Worm (Caenorhabditis elegans) whole organism, L1 larva: ENCODE results near the gene ppm-1.A.

Source experiments
- C04F5.9 ChIP-seq: sonication (generic microtip); optimal IDR thresholded peaks from 2 replicates; lab custom pipeline; 2016; ENCODE audit warnings: missing genetic modification characterization, missing compliant biosample characterization
- alr-1 ChIP-seq: fragments of 200-800 bp; sonication (Bioruptor generic); optimal IDR thresholded peaks from 2 replicates; lab custom pipeline; 2018; ENCODE audit warnings: borderline replicate concordance, mild to moderate bottlenecking, missing genetic modification characterization, missing compliant biosample characterization
- dpl-1 ChIP-seq, 3 experiments: fragments of 150-350 bp in 2 of 3; sonication (generic microtip) in 1 of 3; optimal IDR thresholded peaks; 2 replicates each; lab custom pipeline; 2014 to 2017; ENCODE audit warnings: missing biosample characterization in 3 of 3, missing genetic modification characterization in 3 of 3, missing genetic modification reagents in 3 of 3
- efl-1 ChIP-seq, 4 experiments: fragments of 150-350 bp; optimal IDR thresholded peaks in 3 of 4; peaks in 1 of 4; 1 replicate in 1 of 4; 2 replicates in 3 of 4; lab custom pipeline; 2014; ENCODE audit warnings: missing biosample characterization in 2 of 4, missing genetic modification characterization in 2 of 4, missing genetic modification reagents in 2 of 4
- elt-2 ChIP-seq: sonication (generic microtip); optimal IDR thresholded peaks from 2 replicates; lab custom pipeline; 2016; ENCODE audit warnings: missing genetic modification characterization, mild to moderate bottlenecking, inconsistent platforms, missing compliant biosample characterization, missing genetic modification reagents
- jun-1 ChIP-seq: fragments of 150-350 bp; optimal IDR thresholded peaks from 2 replicates; lab custom pipeline; 2014; ENCODE audit warnings: missing biosample characterization, missing genetic modification reagents, missing genetic modification characterization
- lin-13 ChIP-seq: fragments of 150-350 bp; optimal IDR thresholded peaks from 2 replicates; lab custom pipeline; 2014; ENCODE audit warnings: missing biosample characterization, missing genetic modification reagents, missing genetic modification characterization
- mep-1 ChIP-seq: fragments of 150-350 bp; optimal IDR thresholded peaks from 2 replicates; lab custom pipeline; 2014; ENCODE audit warnings: missing biosample characterization, missing genetic modification characterization
- nhr-12 ChIP-seq: sonication (generic microtip); optimal IDR thresholded peaks from 2 replicates; lab custom pipeline; 2017; ENCODE audit warnings: missing biosample characterization, missing genetic modification characterization
- unc-130 ChIP-seq: fragments of 150-350 bp; optimal IDR thresholded peaks from 2 replicates; lab custom pipeline; 2017; ENCODE audit warnings: missing biosample characterization, missing genetic modification characterization, inconsistent platforms
- zag-1 ChIP-seq: fragments of 150-350 bp; optimal IDR thresholded peaks from 2 replicates; lab custom pipeline; 2014; ENCODE audit warnings: missing biosample characterization, missing genetic modification characterization

DNA sequence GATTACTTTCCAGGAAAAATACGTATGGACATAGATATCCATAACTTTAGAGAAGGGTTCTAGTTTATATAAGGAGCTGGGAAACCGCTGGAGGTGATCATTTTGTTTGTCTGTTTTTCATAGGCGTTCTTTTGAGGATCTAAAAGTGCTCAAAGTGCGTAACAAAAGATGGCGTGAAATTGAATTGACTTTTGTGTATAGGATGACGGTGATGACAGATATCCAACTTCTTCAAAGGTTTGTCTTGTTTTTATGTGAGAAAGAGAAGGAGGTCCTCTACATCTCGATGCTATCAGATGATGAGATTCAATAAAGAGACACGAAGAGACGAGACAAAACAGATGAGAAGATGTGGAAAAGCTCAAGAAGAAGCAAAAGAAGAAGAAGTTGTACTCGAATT is 19.5 kb downstream of the ppm-1.A start:
- TF ChIP-seq nhr-12 (tag; lab: Kevin White, UChicago) (no peak), efl-1 (optimal IDR thresholded peaks at IDR 0.05; lab: Kevin White, UChicago) (no peak), efl-1 (GFP tag; optimal IDR thresholded peaks at IDR 0.05 in 1 of 2; lab: Kevin White, UChicago) (no peak), lin-13 (GFP tag; lab: Kevin White, UChicago) (no peak), mep-1 (tag; lab: Kevin White, UChicago) (no peak), elt-2 (tag; lab: Kevin White, UChicago) (no peak), C04F5.9 (tag; lab: Kevin White, UChicago) (no peak), unc-130 (tag; lab: Kevin White, UChicago) (no peak), dpl-1 (GFP tag; optimal IDR thresholded peaks at IDR 0.05; lab: Kevin White, UChicago) (no peak), jun-1 (tag; lab: Kevin White, UChicago) (no peak), zag-1 (tag; lab: Kevin White, UChicago) (no peak), alr-1 (no peak)
